Fruit fly (Drosophila melanogaster): ENCODE measurements around the gene CG42729.

Gene CG42729

dm6 chr3L:15538582-15539490 lies 11.5 kb upstream of the CG42729 start (continued):
- peak; percentile 40 for TF ChIP-seq Ets65A (GFP tag)
- TF ChIP-seq Vsx1 (GFP tag; optimal IDR thresholded peaks at IDR 0.05), result peak; percentile 55
- no peak for TF ChIP-seq Xbp1 (GFP tag; optimal IDR thresholded peaks at IDR 0.05)
- TF ChIP-seq NFAT (GFP tag; IDR thresholded peaks at IDR 0.05), result no peak
- no peak for TF ChIP-seq CG12299 (tag; optimal IDR thresholded peaks at IDR 0.05)
- TF ChIP-seq danr (GFP tag; IDR thresholded peaks at IDR 0.05), result no peak
- peak; percentile 21 for TF ChIP-seq Med (GFP tag)
- TF ChIP-seq CG10565 (GFP tag; optimal IDR thresholded peaks at IDR 0.05), result no peak
- no peak for TF ChIP-seq bowl (GFP tag; IDR thresholded peaks at IDR 0.05)
- TF ChIP-seq CG12942 (GFP tag; optimal IDR thresholded peaks at IDR 0.05), result no peak
- TF ChIP-seq CG4404 (GFP tag; IDR thresholded peaks at IDR 0.05), result no peak
- TF ChIP-seq CG8290 (GFP tag; optimal IDR thresholded peaks at IDR 0.05), result no peak
- TF ChIP-seq CG8290 (tag; optimal IDR thresholded peaks at IDR 0.05), result no peak
- peak; percentile 6 for TF ChIP-seq CG2712 (tag; optimal IDR thresholded peaks at IDR 0.05)
- no peak for TF ChIP-seq Nf-YA (GFP tag; IDR thresholded peaks at IDR 0.05)
- TF ChIP-seq CG4360 (GFP tag; IDR thresholded peaks at IDR 0.05), result no peak
- TF ChIP-seq Drgx (GFP tag; IDR thresholded peaks at IDR 0.05), result no peak
- peak; percentile 12 for TF ChIP-seq CG18599 (GFP tag; optimal IDR thresholded peaks at IDR 0.05)
- TF ChIP-seq Hmr (GFP tag; optimal IDR thresholded peaks at IDR 0.05), result no peak
- TF ChIP-seq cwo (GFP tag; optimal IDR thresholded peaks at IDR 0.05), result peak; percentile 84
- TF ChIP-seq Hmx (GFP tag; optimal IDR thresholded peaks at IDR 0.05), result no peak
- peak; percentile 45 for TF ChIP-seq sens (GFP tag)
- TF ChIP-seq abd-A (tag; optimal IDR thresholded peaks at IDR 0.05), result no peak
- TF ChIP-seq Chrac-16 (GFP tag; optimal IDR thresholded peaks at IDR 0.05), result no peak
- TF ChIP-seq CG18262 (tag; optimal IDR thresholded peaks at IDR 0.05), result peak; percentile 18
- TF ChIP-seq Atf-2 (GFP tag; optimal IDR thresholded peaks at IDR 0.05), result no peak
- TF ChIP-seq lab (GFP tag; optimal IDR thresholded peaks at IDR 0.05), result peak; percentile 2

- TF ChIP-seq CG18619 (GFP tag; optimal IDR thresholded peaks at IDR 0.05) (peak; percentile 66), abd-A (tag; optimal IDR thresholded peaks at IDR 0.05) (no peak), kni (GFP tag; optimal IDR thresholded peaks at IDR 0.05) (no peak), chinmo (GFP tag; IDR thresholded peaks at IDR 0.05; ENCODE audit: partially characterized antibody) (0 out of 4 replicates have a peak, but pooled peaks have one; percentile 42), bigmax (GFP tag; optimal IDR thresholded peaks at IDR 0.05) (no peak), Dp (GFP tag; optimal IDR thresholded peaks at IDR 0.05) (no peak), Hsf (GFP tag; optimal IDR thresholded peaks at IDR 0.05) (peak; percentile 67), Ets65A (GFP tag) (no peak), Ptx1 (GFP tag; IDR thresholded peaks at IDR 0.05) (peak; percentile 73), CG9609 (GFP tag; optimal IDR thresholded peaks at IDR 0.05) (no peak), CG10274 (GFP tag; optimal IDR thresholded peaks at IDR 0.05) (peak; percentile 47), CG17361 (GFP tag; IDR thresholded peaks at IDR 0.05) (peak; percentile 90), dmrt99B (tag; optimal IDR thresholded peaks at IDR 0.05) (peak; percentile 82), Adf1 (GFP tag; IDR thresholded peaks at IDR 0.05) (no peak), CG15696 (tag; optimal IDR thresholded peaks at IDR 0.05) (peak; percentile 46), Nf-YC (tag; optimal IDR thresholded peaks at IDR 0.05) (peak; percentile 15), CG7963 (GFP tag; IDR thresholded peaks at IDR 0.05; ENCODE audit: partially characterized antibody) (no peak), dmrt11E (tag; optimal IDR thresholded peaks at IDR 0.05) (peak; percentile 79), usp (GFP tag; optimal IDR thresholded peaks at IDR 0.05) (no peak), CG11723 (GFP tag; optimal IDR thresholded peaks at IDR 0.05) (peak; percentile 15), CG1529 (GFP tag; optimal IDR thresholded peaks at IDR 0.05) (peak; percentile 58), HLH4C (GFP tag; IDR thresholded peaks at IDR 0.05; ENCODE audit: partially characterized antibody) (no peak), NC2α (GFP tag; optimal IDR thresholded peaks at IDR 0.05) (no peak), CG3065 (GFP tag; optimal IDR thresholded peaks at IDR 0.05) (no peak)
These were observed 10.7 kb upstream of the CG42729 start for dm6 chr3L:15537916-15538581.

Measured in whole organism, embryonic.